Fruit fly (Drosophila melanogaster) whole organism, embryonic: ENCODE data around the gene CG33307.
A peak's percentile ranks its signal among the peaks of the same experiment; 100 is the strongest.

Experiments used
- Asciz ChIP-seq: fragments of 200-800 bp; sonication (Bioruptor generic); optimal IDR thresholded peaks from 2 replicates; lab custom pipeline; 2017; ENCODE audit warnings: missing biosample characterization, mild to moderate bottlenecking, missing genetic modification characterization, missing genetic modification reagents
- Bdp1 ChIP-seq: fragments of 200-800 bp; sonication (Bioruptor generic); optimal IDR thresholded peaks from 3 replicates; lab custom pipeline; 2016; ENCODE audit warnings: missing biosample characterization, missing genetic modification characterization
- Bgb ChIP-seq: fragments of 200-800 bp; sonication (Bioruptor generic); IDR thresholded peaks from 2 replicates; pipeline ENCODE4 v1.3.6; 2022; ENCODE audit warnings: missing biosample characterization, missing genetic modification characterization; ENCODE audit not compliant: partially characterized antibody
- Bteb2 ChIP-seq: fragments of 200-800 bp; sonication (Bioruptor generic); optimal IDR thresholded peaks from 2 replicates; lab custom pipeline; 2016; ENCODE audit warnings: missing biosample characterization, missing genetic modification characterization
- CG11085 ChIP-seq: fragments of 200-800 bp; sonication (Bioruptor generic); IDR thresholded peaks from 2 replicates; pipeline ENCODE4 v1.3.6; 2022; ENCODE audit warnings: missing biosample characterization, missing genetic modification characterization
- CG11696 ChIP-seq: fragments of 200-800 bp; sonication (Bioruptor generic); IDR thresholded peaks from 2 replicates; pipeline ENCODE4 v1.3.6; 2022; ENCODE audit warnings: missing biosample characterization, missing genetic modification characterization
- CG12219 ChIP-seq: fragments of 200-800 bp; sonication (Bioruptor generic); optimal IDR thresholded peaks from 3 replicates; lab custom pipeline; 2018; ENCODE audit warnings: missing biosample characterization, mild to moderate bottlenecking, missing genetic modification characterization
- CG12391 ChIP-seq: fragments of 200-800 bp; sonication (Bioruptor generic); optimal IDR thresholded peaks from 3 replicates; lab custom pipeline; 2018; ENCODE audit warnings: missing biosample characterization, mild to moderate bottlenecking, missing genetic modification characterization, moderate library complexity
- CG13775 ChIP-seq: fragments of 200-800 bp; sonication (Bioruptor generic); optimal IDR thresholded peaks from 3 replicates; lab custom pipeline; 2017; ENCODE audit warnings: missing biosample characterization, mild to moderate bottlenecking, missing genetic modification characterization
- CG14014 ChIP-seq: fragments of 200-800 bp; sonication (Bioruptor generic); IDR thresholded peaks from 2 replicates; pipeline ENCODE4 v1.3.6; 2022; ENCODE audit warnings: missing biosample characterization, missing genetic modification characterization
- CG15601 ChIP-seq: fragments of 200-800 bp; sonication (Bioruptor generic); optimal IDR thresholded peaks from 3 replicates; lab custom pipeline; 2019; ENCODE audit warnings: missing biosample characterization, mild to moderate bottlenecking, missing genetic modification characterization, moderate library complexity
- CG15696 ChIP-seq: fragments of 200-800 bp; sonication (Bioruptor generic); optimal IDR thresholded peaks from 2 replicates; lab custom pipeline; 2019; ENCODE audit warnings: missing biosample characterization, mild to moderate bottlenecking, missing genetic modification characterization, moderate library complexity
- CG1603 ChIP-seq: fragments of 200-800 bp; sonication (Bioruptor generic); optimal IDR thresholded peaks from 2 replicates; lab custom pipeline; 2019; ENCODE audit warnings: missing biosample characterization, mild to moderate bottlenecking, missing genetic modification characterization, moderate library complexity
- CG17802 ChIP-seq: fragments of 200-800 bp; sonication (Bioruptor generic); optimal IDR thresholded peaks from 2 replicates; lab custom pipeline; 2018; ENCODE audit warnings: missing biosample characterization, mild to moderate bottlenecking, missing genetic modification characterization, moderate library complexity
- CG17829 ChIP-seq: fragments of 200-800 bp; optimal IDR thresholded peaks from 2 replicates; lab custom pipeline; 2019; ENCODE audit warnings: missing biosample characterization, mild to moderate bottlenecking, missing genetic modification characterization, moderate library complexity
- CG2116 ChIP-seq: fragments of 200-800 bp; sonication (Bioruptor generic); optimal IDR thresholded peaks from 3 replicates; lab custom pipeline; 2018; ENCODE audit warnings: missing biosample characterization, mild to moderate bottlenecking, missing genetic modification characterization
- CG2712 ChIP-seq: fragments of 200-800 bp; optimal IDR thresholded peaks from 3 replicates; lab custom pipeline; 2019; ENCODE audit warnings: missing biosample characterization, mild to moderate bottlenecking, missing genetic modification characterization, moderate library complexity
- CG30020 ChIP-seq: fragments of 200-800 bp; optimal IDR thresholded peaks from 2 replicates; lab custom pipeline; 2019; ENCODE audit warnings: missing biosample characterization, mild to moderate bottlenecking, missing genetic modification characterization, moderate library complexity
- CG3847 ChIP-seq: fragments of 200-800 bp; sonication (Bioruptor generic); IDR thresholded peaks from 2 replicates; pipeline ENCODE4 v1.3.6; 2022; ENCODE audit warnings: missing biosample characterization, missing genetic modification characterization
- CG42726 ChIP-seq: fragments of 200-800 bp; sonication (Bioruptor generic); IDR thresholded peaks from 2 replicates; pipeline ENCODE4 v1.3.6; 2022; ENCODE audit warnings: missing biosample characterization, missing genetic modification characterization; ENCODE audit not compliant: partially characterized antibody
- CG8089 ChIP-seq: fragments of 200-800 bp; sonication (Bioruptor generic); optimal IDR thresholded peaks from 3 replicates; lab custom pipeline; 2016; ENCODE audit warnings: missing biosample characterization, missing genetic modification characterization
- CG8944 ChIP-seq: fragments of 200-800 bp; sonication (Bioruptor generic); optimal IDR thresholded peaks from 3 replicates; lab custom pipeline; 2016; ENCODE audit warnings: missing biosample characterization, missing genetic modification characterization
- CG9727 ChIP-seq: fragments of 200-800 bp; sonication (Bioruptor generic); optimal IDR thresholded peaks from 3 replicates; lab custom pipeline; 2017; ENCODE audit warnings: missing biosample characterization, mild to moderate bottlenecking, missing genetic modification characterization
- CHES-1-like ChIP-seq: fragments of 200-800 bp; sonication (Bioruptor generic); optimal IDR thresholded peaks from 2 replicates; lab custom pipeline; 2016; ENCODE audit warnings: missing biosample characterization, missing genetic modification characterization
- Doc3 ChIP-seq: fragments of 200-800 bp; sonication (Bioruptor generic); IDR thresholded peaks from 3 replicates; pipeline ENCODE4 v1.3.6; 2022; ENCODE audit warnings: missing biosample characterization, missing genetic modification characterization; ENCODE audit not compliant: partially characterized antibody
- Dref ChIP-seq: fragments of 200-800 bp; sonication (Bioruptor generic); IDR thresholded peaks from 2 replicates; pipeline ENCODE4 v1.3.6; 2022; ENCODE audit warnings: missing biosample characterization, missing genetic modification characterization
- E2f2 ChIP-seq: fragments of 200-800 bp; sonication (Bioruptor generic); IDR thresholded peaks from 2 replicates; pipeline ENCODE4 v1.3.6; 2022; ENCODE audit warnings: missing biosample characterization, missing genetic modification characterization
- Fer3 ChIP-seq: fragments of 200-800 bp; sonication (Bioruptor generic); optimal IDR thresholded peaks from 2 replicates; lab custom pipeline; 2018; ENCODE audit warnings: missing biosample characterization, mild to moderate bottlenecking, missing genetic modification characterization, moderate library complexity
- Mes4 ChIP-seq: fragments of 200-800 bp; sonication (Bioruptor generic); optimal IDR thresholded peaks from 2 replicates; lab custom pipeline; 2016; ENCODE audit warnings: missing biosample characterization, missing genetic modification characterization
- Myb ChIP-seq: fragments of 200-800 bp; sonication (Bioruptor generic); optimal IDR thresholded peaks from 2 replicates; lab custom pipeline; 2016; ENCODE audit warnings: missing biosample characterization, missing genetic modification characterization
- Oli ChIP-seq: fragments of 200-800 bp; sonication (Bioruptor generic); optimal IDR thresholded peaks from 2 replicates; lab custom pipeline; 2018; ENCODE audit warnings: missing biosample characterization, mild to moderate bottlenecking, missing genetic modification characterization, moderate library complexity
- Side ChIP-seq: fragments of 200-800 bp; sonication (Bioruptor generic); optimal IDR thresholded peaks from 2 replicates; lab custom pipeline; 2016; ENCODE audit warnings: missing biosample characterization, missing genetic modification characterization
- Trl ChIP-seq, 3 experiments: fragments of >200 bp in 2 of 3; fragments of 200-800 bp in 1 of 3; sonication (Bioruptor generic) in 1 of 3; optimal IDR thresholded peaks; 2 replicates in 1 of 3; 3 replicates in 2 of 3; lab custom pipeline; 2016 to 2017; ENCODE audit warnings: missing biosample characterization in 1 of 3, missing genetic modification characterization in 1 of 3
- bab2 ChIP-seq: fragments of 200-800 bp; sonication (Bioruptor generic); optimal IDR thresholded peaks from 2 replicates; lab custom pipeline; 2016; ENCODE audit warnings: missing biosample characterization, missing genetic modification characterization
- chinmo ChIP-seq: fragments of 200-800 bp; sonication (Bioruptor generic); IDR thresholded peaks from 4 replicates; pipeline ENCODE4 v1.3.6; 2022; ENCODE audit warnings: missing biosample characterization, missing genetic modification characterization; ENCODE audit not compliant: partially characterized antibody
- dpn ChIP-seq, 2 experiments: fragments of 200-800 bp; sonication (Bioruptor generic); optimal IDR thresholded peaks; 3 replicates each; lab custom pipeline; 2016; ENCODE audit warnings: missing biosample characterization in 2 of 2, missing genetic modification characterization in 2 of 2
- hb ChIP-seq: fragments of 200-800 bp; sonication (Bioruptor generic); IDR thresholded peaks from 3 replicates; pipeline ENCODE4 v1.3.6; 2022; ENCODE audit warnings: missing biosample characterization, missing genetic modification characterization; ENCODE audit not compliant: partially characterized antibody
- insv ChIP-seq, 2 experiments: fragments of 200-800 bp; sonication (Bioruptor generic); optimal IDR thresholded peaks; 3 replicates each; lab custom pipeline; 2016 to 2018; ENCODE audit warnings: missing biosample characterization in 2 of 2, missing genetic modification characterization in 2 of 2
- ken ChIP-seq: fragments of 200-800 bp; sonication (Bioruptor generic); IDR thresholded peaks from 3 replicates; pipeline ENCODE4 v1.3.6; 2022; ENCODE audit warnings: missing biosample characterization, missing genetic modification characterization
- mld ChIP-seq: fragments of 200-800 bp; sonication (Bioruptor generic); IDR thresholded peaks from 3 replicates; pipeline ENCODE4 v1.3.6; 2022; ENCODE audit warnings: missing biosample characterization, missing genetic modification characterization; ENCODE audit not compliant: partially characterized antibody
- nmo ChIP-seq: fragments of 200-800 bp; sonication (Bioruptor generic); optimal IDR thresholded peaks from 2 replicates; lab custom pipeline; 2018; ENCODE audit warnings: missing biosample characterization, mild to moderate bottlenecking, missing genetic modification characterization, moderate library complexity
- pho ChIP-seq: fragments of 200-800 bp; sonication (Bioruptor generic); optimal IDR thresholded peaks from 2 replicates; lab custom pipeline; 2016; ENCODE audit warnings: missing biosample characterization, missing genetic modification characterization
- salm ChIP-seq: fragments of 200-800 bp; sonication (Bioruptor generic); optimal IDR thresholded peaks from 2 replicates; lab custom pipeline; 2018; ENCODE audit warnings: missing biosample characterization, mild to moderate bottlenecking, missing genetic modification characterization
- sens ChIP-seq: fragments of 200-800 bp; sonication (Bioruptor generic); peaks from one replicate; lab custom pipeline; 2016; ENCODE audit warnings: missing biosample characterization, missing genetic modification characterization
- tgo ChIP-seq: fragments of 200-800 bp; sonication (Bioruptor generic); IDR thresholded peaks from 3 replicates; pipeline ENCODE4 v1.3.6; 2022; ENCODE audit warnings: missing biosample characterization, missing genetic modification characterization
- tin ChIP-seq: fragments of 200-800 bp; sonication (Bioruptor generic); optimal IDR thresholded peaks from 3 replicates; lab custom pipeline; 2016; ENCODE audit warnings: missing biosample characterization, missing genetic modification characterization
- usp ChIP-seq: fragments of >200 bp; optimal IDR thresholded peaks from 2 replicates; lab custom pipeline; 2017; ENCODE audit warnings: missing biosample characterization, missing genetic modification characterization
- vvl ChIP-seq: fragments of 200-800 bp; sonication (Bioruptor generic); IDR thresholded peaks from 2 replicates; pipeline ENCODE4 v1.3.6; 2022; ENCODE audit warnings: missing biosample characterization, missing genetic modification characterization
- zfh1 ChIP-seq: fragments of 200-800 bp; sonication (Bioruptor generic); IDR thresholded peaks from 3 replicates; pipeline ENCODE4 v1.3.6; 2022; ENCODE audit warnings: missing biosample characterization, missing genetic modification characterization
- zfh2 ChIP-seq: fragments of 200-800 bp; sonication (Bioruptor generic); optimal IDR thresholded peaks from 2 replicates; lab custom pipeline; 2016; ENCODE audit warnings: missing biosample characterization, missing genetic modification characterization

CG33307 gene

DNA sequence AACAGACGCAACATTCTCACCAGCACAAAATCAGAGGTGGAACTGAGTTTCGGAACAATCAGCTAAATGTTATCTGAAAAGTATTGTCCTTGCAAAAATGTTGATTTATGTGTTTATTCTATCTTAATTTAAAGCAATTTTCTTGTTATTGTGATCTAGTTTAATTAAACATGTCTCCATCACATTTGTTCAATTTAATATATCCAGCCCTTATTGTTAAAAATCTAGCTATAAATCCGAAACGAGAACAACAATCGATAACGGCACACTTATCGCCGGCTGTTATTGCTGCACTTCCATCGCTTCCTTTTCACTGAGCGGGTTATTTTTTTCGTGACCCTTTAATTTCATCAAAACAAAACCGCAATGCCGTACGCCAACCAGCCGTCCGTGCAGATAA is 8.3 kb downstream of the CG33307 start, which contains the start of the genes GatC, PolG2 and Polr2C (continued):
- TF ChIP-seq dpn (GFP tag; optimal IDR thresholded peaks at IDR 0.05; lab: Kevin White, UChicago), result peak; percentile 28 to 66
- TF ChIP-seq Trl (optimal IDR thresholded peaks at IDR 0.05; lab: Kevin White, UChicago), result no peak
- TF ChIP-seq Trl (GFP tag; optimal IDR thresholded peaks at IDR 0.05; lab: Kevin White, UChicago), result no peak
- peak; percentile 80 for TF ChIP-seq Dref (GFP tag; lab: Robert Waterston, UW)
- TF ChIP-seq usp (GFP tag; lab: Kevin White, UChicago), result no peak
- TF ChIP-seq Asciz, result no peak
- TF ChIP-seq Bteb2 (GFP tag; lab: Kevin White, UChicago), result peak; percentile 58
- peak; percentile 26 for TF ChIP-seq Side (GFP tag; lab: Kevin White, UChicago)
- TF ChIP-seq CHES-1-like (GFP tag; lab: Kevin White, UChicago), result peak; percentile 72
- peak; percentile 24 for TF ChIP-seq CG9727
- TF ChIP-seq Bdp1 (GFP tag; lab: Kevin White, UChicago), result peak; percentile 28
- TF ChIP-seq Oli (tag; lab: Kevin White, UChicago), result no peak
- TF ChIP-seq CG13775 (GFP tag; lab: Kevin White, UChicago), result peak; percentile 62
- peak; percentile 82 for TF ChIP-seq Bgb (GFP tag; lab: Robert Waterston, UW)
- TF ChIP-seq CG2116 (GFP tag; lab: Kevin White, UChicago), result peak; percentile 66
- peak; percentile 43 for TF ChIP-seq CG8944 (GFP tag; lab: Kevin White, UChicago)
- no peak for TF ChIP-seq CG11696
- peak; percentile 6; the same call in 1 of the 2 replicates for TF ChIP-seq CG42726
- peak; percentile 70 for TF ChIP-seq nmo (GFP tag; lab: Kevin White, UChicago)
- TF ChIP-seq CG15601, result peak; percentile 35
- TF ChIP-seq zfh2 (GFP tag; lab: Kevin White, UChicago), result peak; percentile 55
- TF ChIP-seq Mes4 (GFP tag; lab: Kevin White, UChicago), result peak; percentile 9
- TF ChIP-seq ken, result peak; percentile 47; the same call in 1 of the 3 replicates
- TF ChIP-seq hb, result peak; percentile 67; the same call in 2 of the 3 replicates
- TF ChIP-seq Fer3 (tag; lab: Kevin White, UChicago), result no peak
- peak; percentile 52; the same call in 1 of the 3 replicates for TF ChIP-seq zfh1 (GFP tag; lab: Robert Waterston, UW)
- TF ChIP-seq CG8089 (GFP tag; lab: Kevin White, UChicago), result peak; percentile 12
- peak; percentile 53 for TF ChIP-seq CG17829 (tag; lab: Kevin White, UChicago)
- TF ChIP-seq mld, result peak; percentile 78; the same call in 2 of the 3 replicates
- peak; percentile 38; the same call in 1 of the 3 replicates for TF ChIP-seq tgo (GFP tag; lab: Robert Waterston, UW)
- TF ChIP-seq CG2712 (tag; lab: Kevin White, UChicago), result peak; percentile 41
- TF ChIP-seq CG30020, result peak; percentile 55
- peak; percentile 74 for TF ChIP-seq E2f2 (GFP tag; lab: Robert Waterston, UW)
- TF ChIP-seq Doc3 (GFP tag; lab: Robert Waterston, UW), result peak; percentile 62; the same call in 2 of the 3 replicates
- peak; percentile 2 for TF ChIP-seq tin
- TF ChIP-seq vvl (GFP tag; lab: Robert Waterston, UW), result peak; percentile 70
- peak; percentile 84 for TF ChIP-seq chinmo (GFP tag; lab: Robert Waterston, UW)
- no peak for TF ChIP-seq CG12219 (GFP tag; lab: Kevin White, UChicago)
- peak in 1 of 2 experiments; percentile 46 for TF ChIP-seq insv (GFP tag; optimal IDR thresholded peaks at IDR 0.05; lab: Kevin White, UChicago)
- TF ChIP-seq CG15696 (tag; lab: Kevin White, UChicago), result peak; percentile 2
- peak; percentile 41 for TF ChIP-seq bab2 (GFP tag; lab: Kevin White, UChicago)
- peak; percentile 69 for TF ChIP-seq CG12391
- peak; percentile 27; the same call in 1 of the 2 replicates for TF ChIP-seq CG3847 (GFP tag; lab: Robert Waterston, UW)
- peak; percentile 65 for TF ChIP-seq CG1603 (tag; lab: Kevin White, UChicago)
- TF ChIP-seq Myb (GFP tag; lab: Kevin White, UChicago), result peak; percentile 49
- TF ChIP-seq pho (GFP tag; lab: Kevin White, UChicago), result peak; percentile 5
- TF ChIP-seq CG17802 (tag; lab: Kevin White, UChicago), result peak; percentile 37
- no peak for TF ChIP-seq salm (tag; lab: Kevin White, UChicago)
- peak; percentile 89 for TF ChIP-seq sens (GFP tag; lab: Kevin White, UChicago)
- TF ChIP-seq CG14014 (GFP tag; lab: Robert Waterston, UW), result peak; percentile 43; the same call in 1 of the 2 replicates
- TF ChIP-seq CG11085 (GFP tag; lab: Robert Waterston, UW), result no peak
